Fruit fly (Drosophila melanogaster) whole organism, wandering third instar larva: Measurements from ENCODE around the gene CG8292.
A peak's percentile ranks its signal among the peaks of the same experiment; 100 is the strongest.

Experiments used
- CG32264 ChIP-seq: fragments of 200-800 bp; sonication (Bioruptor generic); optimal IDR thresholded peaks from 2 replicates; lab custom pipeline; 2016; ENCODE audit warnings: missing biosample characterization, missing genetic modification characterization
- CG9705 ChIP-seq: fragments of 200-800 bp; sonication (Bioruptor generic); optimal IDR thresholded peaks from 2 replicates; lab custom pipeline; 2018; ENCODE audit warnings: missing biosample characterization, mild to moderate bottlenecking, missing genetic modification characterization
- CrebA ChIP-seq: fragments of 200-800 bp; sonication (Bioruptor generic); optimal IDR thresholded peaks from 2 replicates; lab custom pipeline; 2016; ENCODE audit warnings: missing biosample characterization, mild to moderate bottlenecking, missing genetic modification characterization, borderline replicate concordance
- Dfd ChIP-seq: fragments of >200 bp; optimal IDR thresholded peaks from 2 replicates; lab custom pipeline; 2017; ENCODE audit warnings: missing biosample characterization, missing genetic modification characterization
- Dif ChIP-seq: fragments of 200-275, 200-300 bp; sonication (Bioruptor generic); optimal IDR thresholded peaks from 2 replicates; lab custom pipeline; 2018; ENCODE audit warnings: missing biosample characterization, missing genetic modification characterization; ENCODE audit not compliant: partially characterized antibody
- GATAd ChIP-seq: sonication (Bioruptor generic); optimal IDR thresholded peaks from 2 replicates; lab custom pipeline; 2016; ENCODE audit warnings: missing biosample characterization, missing genetic modification characterization
- HLH106 ChIP-seq: fragments of 200-800 bp; optimal IDR thresholded peaks from 3 replicates; lab custom pipeline; 2019; ENCODE audit warnings: missing biosample characterization, mild to moderate bottlenecking, missing genetic modification characterization, moderate library complexity
- Hnf4 ChIP-seq: fragments of 200-800 bp; sonication (Bioruptor generic); optimal IDR thresholded peaks from 2 replicates; lab custom pipeline; 2016; ENCODE audit warnings: missing biosample characterization, mild to moderate bottlenecking, missing genetic modification characterization
- Hr83 ChIP-seq: fragments of 200-300 bp; sonication (Bioruptor generic); optimal IDR thresholded peaks from 2 replicates; lab custom pipeline; 2016; ENCODE audit warnings: missing biosample characterization, mild to moderate bottlenecking, missing genetic modification characterization, moderate library complexity; ENCODE audit not compliant: poor library complexity, severe bottlenecking
- Jra ChIP-seq: sonication (Bioruptor generic); optimal IDR thresholded peaks from 2 replicates; lab custom pipeline; 2016; ENCODE audit warnings: missing biosample characterization, missing genetic modification characterization
- Mio ChIP-seq: sonication (Bioruptor generic); optimal IDR thresholded peaks from 2 replicates; lab custom pipeline; 2016; ENCODE audit warnings: missing biosample characterization, missing genetic modification characterization
- Myc ChIP-seq: fragments of >200 bp; optimal IDR thresholded peaks from 2 replicates; lab custom pipeline; 2017
- N ChIP-seq: fragments of >200 bp; optimal IDR thresholded peaks from 2 replicates; lab custom pipeline; 2018; ENCODE audit warnings: missing biosample characterization, missing external identifiers, missing genetic modification characterization
- Rel ChIP-seq, 2 experiments: fragments of 200-800 bp; sonication (Bioruptor generic) in 1 of 2; optimal IDR thresholded peaks; 2 replicates in 1 of 2; 3 replicates in 1 of 2; lab custom pipeline; 2016 to 2019; ENCODE audit warnings: mild to moderate bottlenecking in 2 of 2, missing biosample characterization in 2 of 2, missing genetic modification characterization in 2 of 2, moderate library complexity in 1 of 2
- Sp1 ChIP-seq: fragments of 200-800 bp; sonication (Bioruptor generic); optimal IDR thresholded peaks from 3 replicates; lab custom pipeline; 2019; ENCODE audit warnings: missing biosample characterization, mild to moderate bottlenecking, missing genetic modification characterization, moderate library complexity
- Vsx2 ChIP-seq: fragments of 200-300, 225-300 bp; sonication (Bioruptor generic); optimal IDR thresholded peaks from 2 replicates; lab custom pipeline; 2018; ENCODE audit warnings: missing biosample characterization, missing genetic modification characterization; ENCODE audit not compliant: partially characterized antibody
- br ChIP-seq: fragments of 200-800 bp; sonication (Bioruptor generic); optimal IDR thresholded peaks from 2 replicates; lab custom pipeline; 2016; ENCODE audit warnings: missing biosample characterization, missing genetic modification characterization
- brk ChIP-seq: fragments of 200-800 bp; sonication (Bioruptor generic); optimal IDR thresholded peaks from 2 replicates; lab custom pipeline; 2016; ENCODE audit warnings: missing biosample characterization, mild to moderate bottlenecking, missing genetic modification characterization
- dl ChIP-seq, 2 experiments: fragments of 175-275, 200-275 bp in 1 of 2; fragments of 200-275 bp in 1 of 2; sonication (Bioruptor generic); optimal IDR thresholded peaks; lab custom pipeline; 2018; ENCODE audit warnings: mild to moderate bottlenecking in 2 of 2, missing biosample characterization in 2 of 2, missing genetic modification characterization in 2 of 2, moderate library complexity in 2 of 2; ENCODE audit not compliant: partially characterized antibody in 2 of 2, insufficient read depth in 1 of 2
- dmrt93B ChIP-seq: fragments of 200-800 bp; sonication (Bioruptor generic); optimal IDR thresholded peaks from 2 replicates; lab custom pipeline; 2018; ENCODE audit warnings: missing biosample characterization, mild to moderate bottlenecking, missing genetic modification characterization
- dsf ChIP-seq: sonication (Bioruptor generic); optimal IDR thresholded peaks from 2 replicates; lab custom pipeline; 2016; ENCODE audit warnings: missing biosample characterization, missing genetic modification characterization, borderline replicate concordance
- ey ChIP-seq: fragments of 200-800 bp; sonication (Bioruptor generic); optimal IDR thresholded peaks from 2 replicates; lab custom pipeline; 2016; ENCODE audit warnings: missing biosample characterization, missing genetic modification characterization
- foxo ChIP-seq, 2 experiments: fragments of 200-800 bp; sonication (Bioruptor generic); optimal IDR thresholded peaks; 2 replicates in 1 of 2; 3 replicates in 1 of 2; lab custom pipeline; 2016 to 2017; ENCODE audit warnings: missing biosample characterization in 2 of 2, missing genetic modification characterization in 2 of 2
- h ChIP-seq: fragments of 200-800 bp; sonication (Bioruptor generic); optimal IDR thresholded peaks from 3 replicates; lab custom pipeline; 2016; ENCODE audit warnings: missing biosample characterization, mild to moderate bottlenecking, missing genetic modification characterization
- jim ChIP-seq: fragments of 175-275, 200-325 bp; sonication (Bioruptor generic); optimal IDR thresholded peaks from 2 replicates; lab custom pipeline; 2016; ENCODE audit warnings: missing biosample characterization, mild to moderate bottlenecking, missing genetic modification characterization
- lola ChIP-seq: fragments of >200 bp; optimal IDR thresholded peaks from 2 replicates; lab custom pipeline; 2017; ENCODE audit warnings: missing biosample characterization, missing genetic modification characterization
- pan ChIP-seq: fragments of >200 bp; optimal IDR thresholded peaks from 2 replicates; lab custom pipeline; 2017
- psq ChIP-seq: fragments of 200-800 bp; sonication (Bioruptor generic); optimal IDR thresholded peaks from 3 replicates; lab custom pipeline; 2017; ENCODE audit warnings: missing biosample characterization, mild to moderate bottlenecking, missing genetic modification characterization, moderate library complexity
- rgr ChIP-seq: fragments of 200-800 bp; sonication (Bioruptor generic); optimal IDR thresholded peaks from 3 replicates; lab custom pipeline; 2016; ENCODE audit warnings: missing biosample characterization, mild to moderate bottlenecking, missing genetic modification characterization
- sv ChIP-seq: fragments of 200-800 bp; sonication (Bioruptor generic); optimal IDR thresholded peaks from 3 replicates; lab custom pipeline; 2016; ENCODE audit warnings: missing biosample characterization, missing genetic modification characterization
- tai ChIP-seq: sonication (Bioruptor generic); optimal IDR thresholded peaks from 2 replicates; lab custom pipeline; 2016; ENCODE audit warnings: missing biosample characterization, missing genetic modification characterization
- usp ChIP-seq: fragments of >200 bp; optimal IDR thresholded peaks from 2 replicates; lab custom pipeline; 2017; ENCODE audit warnings: missing biosample characterization, missing genetic modification characterization

The CG8292 gene

dm6 chr2L:8229628-8230027, 11.8 kb upstream of the CG8292 start (continued):
- TF ChIP-seq Myc (lab: Kevin White, UChicago), result no peak
- no peak for TF ChIP-seq Dfd (GFP tag; lab: Kevin White, UChicago)
- no peak for TF ChIP-seq Dif (GFP tag; lab: Kevin White, UChicago)
- TF ChIP-seq Jra, result peak; percentile 20
- no peak for TF ChIP-seq CG9705 (GFP tag; lab: Kevin White, UChicago)
- no peak for TF ChIP-seq lola
- TF ChIP-seq brk (GFP tag; lab: Kevin White, UChicago), result no peak
- TF ChIP-seq ey, result peak; percentile 64
- TF ChIP-seq dmrt93B, result peak; percentile 18
- peak; percentile 84 for TF ChIP-seq h (GFP tag; lab: Kevin White, UChicago)
- peak; percentile 50 for TF ChIP-seq psq (GFP tag; lab: Kevin White, UChicago)

- no peak for TF ChIP-seq Dif (GFP tag; lab: Kevin White, UChicago)
- TF ChIP-seq Sp1 (GFP tag; lab: Kevin White, UChicago), result no peak
- no peak for TF ChIP-seq N
- no peak for TF ChIP-seq Dfd (GFP tag; lab: Kevin White, UChicago)
- no peak for TF ChIP-seq GATAd (GFP tag; lab: Kevin White, UChicago)
- no peak for TF ChIP-seq sv
- no peak for TF ChIP-seq psq (GFP tag; lab: Kevin White, UChicago)
- TF ChIP-seq Rel (GFP tag; optimal IDR thresholded peaks at IDR 0.05; lab: Kevin White, UChicago), result no peak
- no peak for TF ChIP-seq Rel (tag; optimal IDR thresholded peaks at IDR 0.05; lab: Kevin White, UChicago)
- TF ChIP-seq tai (GFP tag; lab: Kevin White, UChicago), result no peak
- TF ChIP-seq Jra, result no peak
- no peak for TF ChIP-seq dsf (GFP tag; lab: Kevin White, UChicago)
- TF ChIP-seq, all 38 proteins: peak for 0
These were observed 11.3 kb upstream of the CG8292 start for dm6 chr2L:8229134-8229533.

DNA sequence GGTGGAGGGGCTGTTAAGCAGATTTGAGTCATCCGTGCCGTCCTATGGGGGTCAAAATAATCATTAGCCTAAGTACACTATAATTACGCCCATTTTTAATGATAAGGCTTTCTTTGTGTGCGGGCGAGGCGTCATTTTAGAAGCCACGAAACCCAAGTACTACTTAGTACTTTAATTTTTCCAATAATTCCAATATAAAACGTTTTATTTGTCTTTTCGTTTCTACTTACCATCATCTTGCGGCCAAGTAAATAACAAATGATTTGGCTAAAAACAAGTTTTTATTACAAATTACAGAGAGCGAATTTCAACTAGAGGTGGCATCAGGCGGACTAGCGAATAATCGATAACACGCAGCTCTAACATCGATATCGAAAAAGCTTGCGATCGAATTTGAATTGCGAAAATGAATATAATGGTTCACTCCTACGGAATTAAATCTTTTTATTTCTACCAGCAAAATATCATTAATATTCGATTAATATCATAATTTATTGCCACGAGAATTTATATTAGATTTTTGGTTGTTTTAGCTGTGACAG, 2.6 kb upstream of the CG8292 start, which contains the start of gene Snx6:
TSS of gene Snx6 (minus strand) at position 349 of the 542 bp plus-strand sequence.
- TF ChIP-seq Jra, result peak; percentile 27
- no peak for TF ChIP-seq rgr (GFP tag; lab: Kevin White, UChicago)

DNA sequence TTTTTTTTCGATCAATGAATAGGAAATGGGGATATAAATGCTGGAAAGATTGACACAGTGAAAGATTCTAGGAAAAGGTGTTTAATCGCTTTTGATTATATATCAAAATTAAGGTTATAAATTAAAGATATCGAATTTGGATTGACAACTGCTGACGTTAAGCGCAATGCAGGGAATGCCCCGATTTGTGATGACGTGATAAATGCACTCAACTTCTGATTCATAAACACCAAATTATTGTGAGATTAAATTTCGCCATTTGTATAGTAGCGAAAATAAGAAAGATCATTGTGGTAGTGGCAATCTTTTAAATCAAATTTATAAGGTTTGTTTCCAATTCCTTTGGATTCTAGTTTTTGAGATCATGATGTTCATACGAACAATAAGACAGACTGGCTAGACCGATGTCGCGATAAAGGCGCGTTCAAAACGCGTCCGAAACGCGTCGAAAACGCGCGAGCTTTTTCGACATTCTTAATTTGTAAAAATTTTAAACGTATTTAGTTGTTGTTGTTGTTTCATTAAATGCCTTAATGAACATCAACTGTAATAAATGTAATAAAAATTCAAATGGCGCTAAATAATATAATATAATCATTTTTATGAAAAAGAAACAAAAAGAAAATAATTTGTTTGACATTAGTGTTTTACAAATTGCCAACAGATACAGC, 2.4 kb downstream of the CG8292 start, which contains the start of gene CG8349:
TSS of gene CG8349 (plus strand) at position 657 of the 671 bp plus-strand sequence.
- no peak for TF ChIP-seq Rel (GFP tag; optimal IDR thresholded peaks at IDR 0.05; lab: Kevin White, UChicago)
- TF ChIP-seq Rel (tag; optimal IDR thresholded peaks at IDR 0.05; lab: Kevin White, UChicago), result peak; percentile 96
- no peak for TF ChIP-seq h (GFP tag; lab: Kevin White, UChicago)
- TF ChIP-seq Myc (lab: Kevin White, UChicago), result peak; percentile 18

- TF ChIP-seq tai (GFP tag; lab: Kevin White, UChicago), result no peak
- no peak for TF ChIP-seq Rel (GFP tag; optimal IDR thresholded peaks at IDR 0.05; lab: Kevin White, UChicago)
- TF ChIP-seq Rel (tag; optimal IDR thresholded peaks at IDR 0.05; lab: Kevin White, UChicago), result peak; percentile 68
- TF ChIP-seq Dif (GFP tag; lab: Kevin White, UChicago), result peak; percentile 22
These were observed 3.8 kb downstream of the CG8292 start, which contains the start of gene CG8353 for dm6 chr2L:8213987-8214386. Gene CG8353 (plus strand): TSS chr2L:8214045.

DNA sequence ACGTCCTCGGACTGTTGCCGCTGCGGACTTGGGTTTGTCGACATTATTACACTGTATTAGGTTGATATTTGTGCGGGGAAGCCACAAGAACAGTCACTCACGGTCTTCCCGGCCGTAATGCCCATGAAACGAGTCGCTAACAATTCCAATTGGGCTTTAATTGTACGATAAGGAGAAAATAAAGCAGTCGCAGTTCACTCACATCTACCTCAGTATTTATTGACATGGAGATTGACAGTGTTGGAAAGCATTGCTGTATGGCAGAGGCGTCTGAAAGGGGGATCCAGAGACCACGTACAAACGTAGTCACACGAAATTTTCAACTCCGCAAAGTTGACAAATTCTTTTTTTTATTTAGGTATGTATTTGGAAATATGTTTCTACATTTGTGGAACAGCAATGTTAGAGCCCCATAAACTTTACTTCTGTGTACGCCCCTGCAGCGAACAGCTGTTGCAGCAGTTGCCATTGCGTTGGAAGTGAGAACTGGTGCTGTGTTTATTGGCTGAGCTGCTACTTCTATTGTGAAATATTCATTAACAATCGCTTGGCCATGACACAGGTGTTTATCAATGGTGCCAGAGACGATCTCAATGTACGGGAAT, 5.0 kb downstream of the CG8292 start, which contains the start of the genes CG8372 and CG8360:
TSS of gene CG8372 (minus strand) at position 237 of the 605 bp plus-strand sequence.
TSS of gene CG8360 (plus strand) at position 294 of the 605 bp plus-strand sequence.
- peak; percentile 100 for TF ChIP-seq rgr (GFP tag; lab: Kevin White, UChicago)
- peak; percentile 100 for TF ChIP-seq Hnf4 (GFP tag; lab: Kevin White, UChicago)
- TF ChIP-seq CrebA (GFP tag; lab: Kevin White, UChicago), result no peak
- TF ChIP-seq Jra, result peak; percentile 99
- peak; percentile 99 for TF ChIP-seq ey
- no peak for TF ChIP-seq pan (lab: Kevin White, UChicago)
- no peak for TF ChIP-seq usp (GFP tag; lab: Kevin White, UChicago)
- no peak for TF ChIP-seq dl (GFP tag; optimal IDR thresholded peaks at IDR 0.05; lab: Kevin White, UChicago; ENCODE audit: insufficient read depth in 1 of 2, partially characterized antibody in 2 of 2)
- peak; percentile 79 for TF ChIP-seq jim (GFP tag; lab: Kevin White, UChicago)
- TF ChIP-seq HLH106 (tag; lab: Kevin White, UChicago), result peak; percentile 99
- TF ChIP-seq Dfd (GFP tag; lab: Kevin White, UChicago), result no peak
- TF ChIP-seq h (GFP tag; lab: Kevin White, UChicago), result peak; percentile 100
- TF ChIP-seq CG32264 (GFP tag; lab: Kevin White, UChicago), result peak; percentile 99
- TF ChIP-seq Vsx2 (GFP tag; lab: Kevin White, UChicago), result no peak
- TF ChIP-seq tai (GFP tag; lab: Kevin White, UChicago), result peak; percentile 99
- TF ChIP-seq foxo (GFP tag; optimal IDR thresholded peaks at IDR 0.05; lab: Kevin White, UChicago), result peak; percentile 98 to 100
- peak; percentile 99 for TF ChIP-seq Hr83 (GFP tag; lab: Kevin White, UChicago)
- peak; percentile 98 for TF ChIP-seq dmrt93B
- TF ChIP-seq GATAd (GFP tag; lab: Kevin White, UChicago), result peak; percentile 98
- peak; percentile 97 for TF ChIP-seq Rel (GFP tag; optimal IDR thresholded peaks at IDR 0.05; lab: Kevin White, UChicago)
- TF ChIP-seq Rel (tag; optimal IDR thresholded peaks at IDR 0.05; lab: Kevin White, UChicago), result peak; percentile 92
- peak; percentile 100 for TF ChIP-seq br (GFP tag; lab: Kevin White, UChicago)
- no peak for TF ChIP-seq Myc (lab: Kevin White, UChicago)
- TF ChIP-seq sv, result peak; percentile 99
- TF ChIP-seq N, result no peak
- no peak for TF ChIP-seq lola
- peak; percentile 95 for TF ChIP-seq Mio (GFP tag; lab: Kevin White, UChicago)
